Worm (Caenorhabditis elegans): ENCODE measurements around the gene mdt-27.

The mdt-27 gene

ce11 chrV:9208878-9209277, 4.6 kb downstream of the mdt-27 start:
- peak in 1 of 2 experiments; percentile 1 for TF ChIP-seq daf-16 (GFP tag; optimal IDR thresholded peaks at IDR 0.05)
- no peak for TF ChIP-seq daf-16 (tag; optimal IDR thresholded peaks at IDR 0.05)
- TF ChIP-seq Y75B8A.6 (GFP tag; IDR thresholded peaks at IDR 0.05), result no peak
- no peak for TF ChIP-seq aly-2 (tag; optimal IDR thresholded peaks at IDR 0.05)
- no peak for TF ChIP-seq lim-7 (GFP tag; IDR thresholded peaks at IDR 0.05)
- TF ChIP-seq rbr-2 (tag; optimal IDR thresholded peaks at IDR 0.05), result peak; percentile 8
- TF ChIP-seq ZK337.2 (GFP tag; IDR thresholded peaks at IDR 0.05), result no peak

ce11 chrV:9207377-9207776, 6.1 kb downstream of the mdt-27 start, which contains the start of gene inx-10:
Gene inx-10, minus strand, starts transcription at chrV:9207477.
- TF ChIP-seq egl-43 (GFP tag; IDR thresholded peaks at IDR 0.05), result no peak
- no peak for TF ChIP-seq unc-130 (GFP tag; optimal IDR thresholded peaks at IDR 0.05)
- TF ChIP-seq Y75B8A.6 (GFP tag; IDR thresholded peaks at IDR 0.05), result no peak
- no peak for TF ChIP-seq saeg-2 (GFP tag; IDR thresholded peaks at IDR 0.05)
- TF ChIP-seq pqm-1 (tag; optimal IDR thresholded peaks at IDR 0.05), result no peak
- no peak for TF ChIP-seq ceh-28 (tag; optimal IDR thresholded peaks at IDR 0.05)
- TF ChIP-seq zip-11 (GFP tag; IDR thresholded peaks at IDR 0.05), result no peak
- no peak for TF ChIP-seq ceh-32 (tag; optimal IDR thresholded peaks at IDR 0.05; ENCODE audit: poor library complexity)
- TF ChIP-seq unc-62 (GFP tag; optimal IDR thresholded peaks at IDR 0.05 in 1 of 2), result no peak
- no peak for TF ChIP-seq unc-62 (tag; optimal IDR thresholded peaks at IDR 0.05)
- no peak for TF ChIP-seq dmd-6 (GFP tag; IDR thresholded peaks at IDR 0.05)
- no peak for TF ChIP-seq nhr-77 (tag; optimal IDR thresholded peaks at IDR 0.05)
- TF ChIP-seq tra-1 (GFP tag; IDR thresholded peaks at IDR 0.05), result no peak
- no peak for TF ChIP-seq madf-5 (GFP tag; IDR thresholded peaks at IDR 0.05)
- no peak for TF ChIP-seq lin-1 (GFP tag; IDR thresholded peaks at IDR 0.05)
- no peak for TF ChIP-seq lir-3 (tag; optimal IDR thresholded peaks at IDR 0.05)
- TF ChIP-seq ctbp-1 (GFP tag; IDR thresholded peaks at IDR 0.05), result no peak
- TF ChIP-seq nhr-48 (tag; optimal IDR thresholded peaks at IDR 0.05), result no peak
- no peak for TF ChIP-seq rbr-2 (tag; optimal IDR thresholded peaks at IDR 0.05)
- TF ChIP-seq php-3 (GFP tag; IDR thresholded peaks at IDR 0.05), result no peak

ce11 chrV:9202710-9203109, 10.7 kb downstream of the mdt-27 start, which contains the start of gene asp-2:
Gene asp-2, plus strand, starts transcription at chrV:9203077.
- TF ChIP-seq dmd-6 (GFP tag; IDR thresholded peaks at IDR 0.05) (peak; percentile 69), dve-1 (tag; optimal IDR thresholded peaks at IDR 0.05; ENCODE audit: insufficient read depth) (peak; percentile 74), nhr-77 (tag; optimal IDR thresholded peaks at IDR 0.05) (peak; percentile 20), nhr-6 (tag; optimal IDR thresholded peaks at IDR 0.05) (no peak), daf-16 (GFP tag; optimal IDR thresholded peaks at IDR 0.05) (no peak), daf-16 (tag; optimal IDR thresholded peaks at IDR 0.05) (peak; percentile 63), hlh-11 (tag; optimal IDR thresholded peaks at IDR 0.05) (peak; percentile 57), daf-8 (GFP tag; IDR thresholded peaks at IDR 0.05) (no peak), nhr-28 (tag; optimal IDR thresholded peaks at IDR 0.05) (peak; percentile 68), tra-1 (GFP tag; IDR thresholded peaks at IDR 0.05) (peak; percentile 28; the same call in 1 of the 2 replicates), pqm-1 (tag; optimal IDR thresholded peaks at IDR 0.05) (peak; percentile 95), ces-1 (GFP tag; optimal IDR thresholded peaks at IDR 0.05) (no peak), php-3 (GFP tag; IDR thresholded peaks at IDR 0.05) (0 out of 2 replicates have a peak, but pooled peaks have one; percentile 53)

- TF ChIP-seq mxl-2 (GFP tag; conservative IDR thresholded peaks at IDR 0.05), result no peak
- no peak for TF ChIP-seq mdl-1 (tag; optimal IDR thresholded peaks at IDR 0.05)
- TF ChIP-seq sdz-12 (GFP tag; optimal IDR thresholded peaks at IDR 0.05), result no peak
- no peak for TF ChIP-seq F10B5.3 (tag; optimal IDR thresholded peaks at IDR 0.05)
- no peak for TF ChIP-seq lir-3 (tag; optimal IDR thresholded peaks at IDR 0.05)
- TF ChIP-seq T26A8.4 (GFP tag; IDR thresholded peaks at IDR 0.05), result no peak
These were observed 14.6 kb downstream of the mdt-27 start, which contains the start of gene str-177 for ce11 chrV:9198887-9199286. Gene str-177, minus strand, starts transcription at chrV:9198987.

All from whole organism, L4 larva.